Worm (Caenorhabditis elegans): Measurements from ENCODE around the gene meg-1.
A peak's percentile ranks its signal among the peaks of the same experiment; 100 is the strongest.

meg-1 gene

DNA sequence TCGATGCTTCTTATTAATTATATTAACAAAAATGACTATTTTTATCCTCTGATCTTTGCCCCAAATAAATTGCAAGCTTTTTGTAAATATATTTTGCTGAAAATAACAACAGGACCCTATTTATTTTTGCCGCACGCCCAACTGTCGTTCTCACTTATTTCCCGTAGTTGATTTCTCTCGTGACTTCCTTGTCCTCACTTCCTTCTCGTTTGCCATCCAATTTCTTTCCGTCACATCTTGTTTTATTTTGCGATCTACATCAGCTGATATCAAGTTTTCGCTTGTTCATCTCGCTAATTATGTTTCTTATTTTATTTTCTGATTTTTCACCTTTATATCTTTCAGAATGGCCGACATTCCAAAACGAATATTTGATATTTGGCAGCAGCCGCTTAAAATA lies 45.9 kb upstream of the meg-1 start, which contains the start of gene F48F7.5:
Gene F48F7.5, plus strand, starts transcription at position 340 of the 400 bp plus-strand sequence.
- peak; percentile 32 for TF ChIP-seq C16A3.4 (tag; optimal IDR thresholded peaks at IDR 0.05)
- TF ChIP-seq unc-86 (tag; optimal IDR thresholded peaks at IDR 0.05) = no peak
- TF ChIP-seq mab-9 (GFP tag; IDR thresholded peaks at IDR 0.05) = no peak
- TF ChIP-seq nhr-20 (tag; optimal IDR thresholded peaks at IDR 0.05) = peak; percentile 81
- no peak for TF ChIP-seq sptf-1 (tag; optimal IDR thresholded peaks at IDR 0.05)
- no peak for TF ChIP-seq nhr-28 (tag; optimal IDR thresholded peaks at IDR 0.05)
- TF ChIP-seq elt-3 (tag; optimal IDR thresholded peaks at IDR 0.05) = peak in 2 of 6 experiments; percentile 60 to 75
- TF ChIP-seq rnt-1 (tag; optimal IDR thresholded peaks at IDR 0.05) = peak; percentile 50
- peak; percentile 96 for TF ChIP-seq pag-3 (tag; optimal IDR thresholded peaks at IDR 0.05; ENCODE audit: borderline replicate concordance, insufficient read depth)
- TF ChIP-seq sox-4 (tag; optimal IDR thresholded peaks at IDR 0.05) = no peak
- TF ChIP-seq lin-15B (tag; optimal IDR thresholded peaks at IDR 0.05) = no peak
- no peak for TF ChIP-seq C34B4.2 (tag; optimal IDR thresholded peaks at IDR 0.05)
- no peak for TF ChIP-seq tlp-1 (tag; optimal IDR thresholded peaks at IDR 0.05)
- TF ChIP-seq tbx-2 (tag; optimal IDR thresholded peaks at IDR 0.05) = peak; percentile 64
- no peak for TF ChIP-seq fkh-10 (GFP tag; optimal IDR thresholded peaks at IDR 0.05)
- TF ChIP-seq hlh-4 (tag; optimal IDR thresholded peaks at IDR 0.05) = no peak
- peak; percentile 92 for TF ChIP-seq lin-14 (GFP tag; optimal IDR thresholded peaks at IDR 0.05)
- TF ChIP-seq skn-1 (tag; optimal IDR thresholded peaks at IDR 0.05) = peak; percentile 7
- no peak for TF ChIP-seq nhr-90 (tag; optimal IDR thresholded peaks at IDR 0.05; ENCODE audit: poor library complexity)
- no peak for TF ChIP-seq mep-1 (tag; optimal IDR thresholded peaks at IDR 0.05)
- TF ChIP-seq ceh-63 (GFP tag; optimal IDR thresholded peaks at IDR 0.05) = no peak
- no peak for TF ChIP-seq sup-37 (GFP tag; optimal IDR thresholded peaks at IDR 0.05)
- peak; percentile 38 for TF ChIP-seq vab-15 (tag; optimal IDR thresholded peaks at IDR 0.05)
- no peak for TF ChIP-seq ceh-88 (GFP tag; IDR thresholded peaks at IDR 0.05)
- TF ChIP-seq ztf-11 (tag; optimal IDR thresholded peaks at IDR 0.05) = no peak
- TF ChIP-seq zag-1 (tag; optimal IDR thresholded peaks at IDR 0.05) = no peak
- no peak for TF ChIP-seq nhr-84 (tag; optimal IDR thresholded peaks at IDR 0.05)
- no peak for TF ChIP-seq efl-3 (GFP tag; optimal IDR thresholded peaks at IDR 0.05)
- no peak for TF ChIP-seq pqm-1 (tag; optimal IDR thresholded peaks at IDR 0.05)
- TF ChIP-seq ets-5 (GFP tag; IDR thresholded peaks at IDR 0.05) = no peak
- peak; percentile 31 for TF ChIP-seq mef-2 (tag; optimal IDR thresholded peaks at IDR 0.05)
- no peak for TF ChIP-seq lin-39 (tag; optimal IDR thresholded peaks at IDR 0.05)
- TF ChIP-seq zip-4 (GFP tag; optimal IDR thresholded peaks at IDR 0.05) = no peak
- peak; percentile 9 to 45 for TF ChIP-seq lin-35 (GFP tag; optimal IDR thresholded peaks at IDR 0.05)
- TF ChIP-seq fos-1 (tag; optimal IDR thresholded peaks at IDR 0.05) = no peak
- no peak for TF ChIP-seq F16B12.6 (tag; optimal IDR thresholded peaks at IDR 0.05)
- TF ChIP-seq nhr-76 (tag; optimal IDR thresholded peaks at IDR 0.05) = no peak
- no peak for TF ChIP-seq unc-30 (tag; optimal IDR thresholded peaks at IDR 0.05)
- TF ChIP-seq ama-1 (optimal IDR thresholded peaks at IDR 0.05) = no peak
- no peak for TF ChIP-seq unc-98 (GFP tag; IDR thresholded peaks at IDR 0.05)
- TF ChIP-seq aha-1 (tag; optimal IDR thresholded peaks at IDR 0.05) = no peak
- peak; percentile 72 for TF ChIP-seq snu-23 (GFP tag; optimal IDR thresholded peaks at IDR 0.05)
- no peak for TF ChIP-seq isw-1 (GFP tag; IDR thresholded peaks at IDR 0.05)
- no peak for TF ChIP-seq pax-3 (tag; optimal IDR thresholded peaks at IDR 0.05)
- no peak for TF ChIP-seq unc-62 (GFP tag; optimal IDR thresholded peaks at IDR 0.05)
- no peak for TF ChIP-seq aly-2 (tag; optimal IDR thresholded peaks at IDR 0.05)
- TF ChIP-seq ceh-8 (GFP tag; optimal IDR thresholded peaks at IDR 0.05) = no peak
- no peak for TF ChIP-seq dpl-1 (GFP tag; optimal IDR thresholded peaks at IDR 0.05)
- no peak for TF ChIP-seq elt-2 (tag; optimal IDR thresholded peaks at IDR 0.05)
- TF ChIP-seq lir-3 (tag; optimal IDR thresholded peaks at IDR 0.05; ENCODE audit: poor library complexity) = no peak
- TF ChIP-seq swsn-7 (tag; optimal IDR thresholded peaks at IDR 0.05) = peak; percentile 37
- TF ChIP-seq snpc-4 (tag; optimal IDR thresholded peaks at IDR 0.05) = no peak
- no peak for TF ChIP-seq ceh-90 (tag; optimal IDR thresholded peaks at IDR 0.05)
- TF ChIP-seq nhr-71 (tag; optimal IDR thresholded peaks at IDR 0.05) = peak; percentile 82
